Fruit fly (Drosophila melanogaster) whole organism, embryonic: ENCODE data around the gene CG11700.

Source experiments
- Adf1 ChIP-seq: fragments of 200-800 bp; sonication (Bioruptor generic); IDR thresholded peaks from 2 replicates; pipeline ENCODE4 v1.3.6; 2022; ENCODE audit warnings: missing biosample characterization, missing genetic modification characterization
- Blimp-1 ChIP-seq: fragments of 200-800 bp; sonication (Bioruptor generic); optimal IDR thresholded peaks from 3 replicates; lab custom pipeline; 2018; ENCODE audit warnings: missing biosample characterization, missing genetic modification characterization, mild to moderate bottlenecking, moderate library complexity, missing genetic modification reagents
- CG10431 ChIP-seq: fragments of 200-800 bp; sonication (Bioruptor generic); optimal IDR thresholded peaks from 3 replicates; lab custom pipeline; 2018; ENCODE audit warnings: missing biosample characterization, mild to moderate bottlenecking, missing genetic modification characterization
- CG10543 ChIP-seq: fragments of 200-800 bp; sonication (Bioruptor generic); optimal IDR thresholded peaks from 3 replicates; lab custom pipeline; 2017; ENCODE audit warnings: missing biosample characterization, mild to moderate bottlenecking, missing genetic modification characterization, moderate library complexity
- CG12299 ChIP-seq: fragments of 200-800 bp; sonication (Bioruptor generic); optimal IDR thresholded peaks from 2 replicates; lab custom pipeline; 2018; ENCODE audit warnings: missing biosample characterization, mild to moderate bottlenecking, missing genetic modification characterization
- CG12769 ChIP-seq: fragments of 200-800 bp; sonication (Bioruptor generic); optimal IDR thresholded peaks from 2 replicates; lab custom pipeline; 2019; ENCODE audit warnings: missing biosample characterization, mild to moderate bottlenecking, missing genetic modification characterization, moderate library complexity
- CG13123 ChIP-seq: fragments of 200-800 bp; sonication (Bioruptor generic); optimal IDR thresholded peaks from 2 replicates; lab custom pipeline; 2016; ENCODE audit warnings: missing biosample characterization, missing genetic modification characterization
- CG13894 ChIP-seq: fragments of 200-800 bp; sonication (Bioruptor generic); optimal IDR thresholded peaks from 3 replicates; lab custom pipeline; 2018; ENCODE audit warnings: missing biosample characterization, mild to moderate bottlenecking, missing genetic modification characterization, moderate library complexity
- CG18262 ChIP-seq: fragments of 200-800 bp; optimal IDR thresholded peaks from 3 replicates; lab custom pipeline; 2019; ENCODE audit warnings: missing biosample characterization, mild to moderate bottlenecking, missing genetic modification characterization, moderate library complexity
- CG2116 ChIP-seq: fragments of 200-800 bp; sonication (Bioruptor generic); optimal IDR thresholded peaks from 3 replicates; lab custom pipeline; 2018; ENCODE audit warnings: missing biosample characterization, mild to moderate bottlenecking, missing genetic modification characterization
- CG3281 ChIP-seq: fragments of 200-800 bp; sonication (Bioruptor generic); optimal IDR thresholded peaks from 3 replicates; lab custom pipeline; 2017; ENCODE audit warnings: missing biosample characterization, mild to moderate bottlenecking, missing genetic modification characterization
- CG3726 ChIP-seq: fragments of 200-800 bp; sonication (Bioruptor generic); IDR thresholded peaks from 3 replicates; pipeline ENCODE4, ENCODE4 v1.3.6; 2022; ENCODE audit warnings: missing biosample characterization, missing genetic modification characterization
- CG42726 ChIP-seq: fragments of 200-800 bp; sonication (Bioruptor generic); IDR thresholded peaks from 2 replicates; pipeline ENCODE4 v1.3.6; 2022; ENCODE audit warnings: missing biosample characterization, missing genetic modification characterization; ENCODE audit not compliant: partially characterized antibody
- CG5180 ChIP-seq: fragments of 200-800 bp; sonication (Bioruptor generic); optimal IDR thresholded peaks from 3 replicates; lab custom pipeline; 2017; ENCODE audit warnings: missing biosample characterization, missing genetic modification characterization, mild to moderate bottlenecking, moderate library complexity, missing genetic modification reagents
- CG5245 ChIP-seq: fragments of 200-800 bp; sonication (Bioruptor generic); optimal IDR thresholded peaks from 3 replicates; lab custom pipeline; 2016; ENCODE audit warnings: missing biosample characterization, missing genetic modification characterization
- CG6175 ChIP-seq: fragments of 200-800 bp; sonication (Bioruptor generic); IDR thresholded peaks from 3 replicates; pipeline ENCODE4 v1.3.6; 2022; ENCODE audit warnings: missing biosample characterization, missing genetic modification characterization
- CG6272 ChIP-seq: fragments of 200-800 bp; sonication (Bioruptor generic); IDR thresholded peaks from 2 replicates; pipeline ENCODE4 v1.3.6; 2022; ENCODE audit warnings: missing biosample characterization, missing genetic modification characterization
- CG6683 ChIP-seq: fragments of 200-800 bp; sonication (Bioruptor generic); optimal IDR thresholded peaks from 2 replicates; lab custom pipeline; 2017; ENCODE audit warnings: missing biosample characterization, mild to moderate bottlenecking, missing genetic modification characterization, missing genetic modification reagents
- CG6765 ChIP-seq: fragments of 200-800 bp; sonication (Bioruptor generic); optimal IDR thresholded peaks from 3 replicates; lab custom pipeline; 2017; ENCODE audit warnings: missing biosample characterization, mild to moderate bottlenecking, missing genetic modification characterization
- CG7372 ChIP-seq: fragments of 200-800 bp; sonication (Bioruptor generic); IDR thresholded peaks from 2 replicates; pipeline ENCODE4 v1.3.6; 2022; ENCODE audit warnings: missing biosample characterization, missing genetic modification characterization
- CG8388 ChIP-seq: fragments of 200-800 bp; sonication (Bioruptor generic); optimal IDR thresholded peaks from 2 replicates; lab custom pipeline; 2019; ENCODE audit warnings: missing biosample characterization, mild to moderate bottlenecking, missing genetic modification characterization, moderate library complexity
- CG8478 ChIP-seq: fragments of >200 bp; optimal IDR thresholded peaks from 2 replicates; lab custom pipeline; 2018
- CG9727 ChIP-seq: fragments of 200-800 bp; sonication (Bioruptor generic); optimal IDR thresholded peaks from 3 replicates; lab custom pipeline; 2017; ENCODE audit warnings: missing biosample characterization, mild to moderate bottlenecking, missing genetic modification characterization
- D19A ChIP-seq: fragments of 200-800 bp; optimal IDR thresholded peaks from 3 replicates; lab custom pipeline; 2019; ENCODE audit warnings: missing biosample characterization, mild to moderate bottlenecking, missing genetic modification characterization, moderate library complexity
- Eip74EF ChIP-seq, 2 experiments: fragments of 200-800 bp in 1 of 2; fragments of >200 bp in 1 of 2; sonication (Bioruptor generic) in 1 of 2; optimal IDR thresholded peaks; 2 replicates each; lab custom pipeline; 2017 to 2019; ENCODE audit warnings: missing biosample characterization in 2 of 2, missing genetic modification characterization in 2 of 2, mild to moderate bottlenecking in 1 of 2, moderate library complexity in 1 of 2
- GATAe ChIP-seq: fragments of 200-800 bp; sonication (Bioruptor generic); conservative IDR thresholded peaks from 2 replicates; pipeline ENCODE4 v1.3.6; 2022; ENCODE audit warnings: missing biosample characterization, missing genetic modification characterization
- NC2α ChIP-seq: fragments of 200-800 bp; sonication (Bioruptor generic); optimal IDR thresholded peaks from 2 replicates; lab custom pipeline; 2016; ENCODE audit warnings: missing biosample characterization, missing genetic modification characterization
- Optix ChIP-seq: fragments of 200-800 bp; sonication (Bioruptor generic); IDR thresholded peaks from 3 replicates; pipeline ENCODE4 v1.3.6; 2022; ENCODE audit warnings: missing biosample characterization, missing genetic modification characterization
- Pdp1 ChIP-seq, 2 experiments: fragments of 200-800 bp; sonication (Bioruptor generic); optimal IDR thresholded peaks; 3 replicates each; lab custom pipeline; 2016; ENCODE audit warnings: missing biosample characterization in 2 of 2, missing genetic modification characterization in 2 of 2, mild to moderate bottlenecking in 1 of 2, moderate library complexity in 1 of 2
- Spps ChIP-seq: fragments of 200-800 bp; sonication (Bioruptor generic); optimal IDR thresholded peaks from 2 replicates; lab custom pipeline; 2018; ENCODE audit warnings: missing biosample characterization, mild to moderate bottlenecking, missing genetic modification characterization
- bcd ChIP-seq: fragments of 200-800 bp; sonication (Bioruptor generic); optimal IDR thresholded peaks from 2 replicates; lab custom pipeline; 2017; ENCODE audit warnings: missing biosample characterization, mild to moderate bottlenecking, missing genetic modification characterization
- cato ChIP-seq: fragments of 200-800 bp; sonication (Bioruptor generic); optimal IDR thresholded peaks from 2 replicates; lab custom pipeline; 2016; ENCODE audit warnings: missing biosample characterization, missing genetic modification characterization, borderline replicate concordance
- gce ChIP-seq: fragments of 200-800 bp; sonication (Bioruptor generic); IDR thresholded peaks from 3 replicates; pipeline ENCODE4 v1.3.6; 2022; ENCODE audit warnings: missing biosample characterization, missing genetic modification characterization
- gem ChIP-seq: fragments of 200-800 bp; sonication (Bioruptor generic); optimal IDR thresholded peaks from 2 replicates; lab custom pipeline; 2019; ENCODE audit warnings: missing biosample characterization, mild to moderate bottlenecking, missing genetic modification characterization, moderate library complexity
- gfzf ChIP-seq: fragments of 200-800 bp; sonication (Bioruptor generic); optimal IDR thresholded peaks from 2 replicates; lab custom pipeline; 2016; ENCODE audit warnings: missing biosample characterization, mild to moderate bottlenecking, missing genetic modification characterization, moderate library complexity
- gsb-n ChIP-seq: fragments of 200-800 bp; sonication (Bioruptor generic); optimal IDR thresholded peaks from 3 replicates; lab custom pipeline; 2018; ENCODE audit warnings: missing biosample characterization, mild to moderate bottlenecking, missing genetic modification characterization
- kay ChIP-seq: fragments of 200-800 bp; sonication (Bioruptor generic); optimal IDR thresholded peaks from 2 replicates; lab custom pipeline; 2016; ENCODE audit warnings: missing biosample characterization, missing genetic modification characterization
- pan ChIP-seq, 4 experiments: fragments of >200 bp in 3 of 4; fragments of 200-800 bp in 1 of 4; sonication (Bioruptor generic) in 1 of 4; optimal IDR thresholded peaks in 3 of 4; IDR thresholded peaks in 1 of 4; 2 replicates each; pipeline versions ENCODE4 v1.3.6 to Lab custom; 2017 to 2022; ENCODE audit warnings: missing biosample characterization in 2 of 4, missing genetic modification characterization in 2 of 4, mixed read lengths in 1 of 4
- peb ChIP-seq: fragments of 200-800 bp; sonication (Bioruptor generic); IDR thresholded peaks from 2 replicates; pipeline ENCODE4 v1.3.6; 2022; ENCODE audit warnings: missing biosample characterization, missing genetic modification characterization
- pros ChIP-seq: fragments of 200-800 bp; sonication (Bioruptor generic); optimal IDR thresholded peaks from 3 replicates; lab custom pipeline; 2019; ENCODE audit warnings: missing biosample characterization, mild to moderate bottlenecking, missing genetic modification characterization, moderate library complexity
- ro ChIP-seq: fragments of 200-800 bp; sonication (Bioruptor generic); IDR thresholded peaks from 2 replicates; pipeline ENCODE4 v1.3.6; 2022; ENCODE audit warnings: missing biosample characterization, missing genetic modification characterization
- run ChIP-seq: fragments of 200-800 bp; sonication (Bioruptor generic); optimal IDR thresholded peaks from 3 replicates; lab custom pipeline; 2018; ENCODE audit warnings: missing biosample characterization, mild to moderate bottlenecking, missing genetic modification characterization
- sens-2 ChIP-seq: fragments of 200-800 bp; sonication (Bioruptor generic); IDR thresholded peaks from 2 replicates; pipeline ENCODE4 v1.3.6; 2022; ENCODE audit warnings: missing biosample characterization, missing genetic modification characterization
- sqz ChIP-seq: fragments of 200-800 bp; sonication (Bioruptor generic); optimal IDR thresholded peaks from 3 replicates; lab custom pipeline; 2018; ENCODE audit warnings: missing biosample characterization, mild to moderate bottlenecking, missing genetic modification characterization
- ssp ChIP-seq: fragments of 200-800 bp; sonication (Bioruptor generic); IDR thresholded peaks from 2 replicates; pipeline ENCODE4 v1.3.6; 2022; ENCODE audit warnings: missing biosample characterization, missing genetic modification characterization
- unpg ChIP-seq: fragments of 200-800 bp; sonication (Bioruptor generic); optimal IDR thresholded peaks from 3 replicates; lab custom pipeline; 2018; ENCODE audit warnings: missing biosample characterization, mild to moderate bottlenecking, missing genetic modification characterization, moderate library complexity
- usp ChIP-seq: fragments of >200 bp; optimal IDR thresholded peaks from 2 replicates; lab custom pipeline; 2017; ENCODE audit warnings: missing biosample characterization, missing genetic modification characterization
- zf30C ChIP-seq: fragments of 200-800 bp; sonication (Bioruptor generic); optimal IDR thresholded peaks from 3 replicates; lab custom pipeline; 2018; ENCODE audit warnings: missing biosample characterization, mild to moderate bottlenecking, missing genetic modification characterization

Gene CG11700

DNA sequence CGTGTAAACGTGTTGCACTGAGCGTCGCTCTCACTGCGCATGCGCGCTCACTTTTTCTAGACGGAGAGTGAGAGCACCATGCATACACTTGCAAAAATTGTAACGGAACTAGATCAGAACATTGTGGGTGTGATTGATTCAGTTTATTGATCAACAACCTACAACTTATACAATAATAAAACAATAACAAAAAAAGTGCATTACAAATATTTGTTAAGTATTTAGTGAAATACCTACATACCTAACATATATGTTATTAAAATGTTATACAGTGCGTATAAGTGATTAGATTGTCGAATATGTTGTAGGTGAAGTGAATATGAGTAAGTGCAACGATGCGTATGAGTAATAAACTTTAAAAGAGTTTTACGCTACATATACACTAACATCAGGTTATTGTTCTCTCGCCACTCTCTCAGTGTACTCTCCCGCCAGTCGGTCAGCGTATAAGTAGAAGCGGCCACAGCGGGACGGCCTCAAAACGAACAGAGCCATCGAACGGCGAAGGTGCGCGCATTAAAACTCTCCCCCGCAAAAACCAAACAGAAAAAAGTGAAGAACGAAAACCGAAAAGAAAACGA is 47.1 kb upstream of the CG11700 start, which contains the start of gene CG42240 (continued):
- TF ChIP-seq gsb-n (peak; percentile 85), zf30C (peak; percentile 82), CG42726 (GFP tag; lab: Robert Waterston, UW) (no peak), NC2α (GFP tag; lab: Kevin White, UChicago) (peak; percentile 42), pan (optimal IDR thresholded peaks at IDR 0.05; lab: Kevin White, UChicago) (no peak), pan (GFP tag; optimal IDR thresholded peaks at IDR 0.05 in 1 of 2, IDR thresholded peaks at IDR 0.05 in 1 of 2) (peak in 1 of 2 experiments; percentile 73), CG5180 (GFP tag; lab: Kevin White, UChicago) (peak; percentile 82), pros (GFP tag; lab: Kevin White, UChicago) (no peak), peb (GFP tag; lab: Robert Waterston, UW) (peak; percentile 65), Spps (tag; lab: Kevin White, UChicago) (peak; percentile 81), Pdp1 (GFP tag; optimal IDR thresholded peaks at IDR 0.05; lab: Kevin White, UChicago) (peak; percentile 81 to 82), CG18262 (tag; lab: Kevin White, UChicago) (peak; percentile 97), gfzf (GFP tag; lab: Kevin White, UChicago) (no peak), CG3726 (GFP tag; lab: Robert Waterston, UW) (no peak), CG6272 (peak; percentile 48; the same call in 1 of the 2 replicates), CG2116 (GFP tag; lab: Kevin White, UChicago) (peak; percentile 73), CG8478 (lab: Kevin White, UChicago) (no peak), CG8388 (GFP tag; lab: Kevin White, UChicago) (peak; percentile 91), CG7372 (GFP tag; lab: Robert Waterston, UW) (peak; percentile 81), CG3281 (GFP tag; lab: Kevin White, UChicago) (peak; percentile 93), ro (no peak), bcd (GFP tag; lab: Kevin White, UChicago) (peak; percentile 91), CG6683 (GFP tag; lab: Kevin White, UChicago) (peak; percentile 81), ssp (GFP tag; lab: Robert Waterston, UW) (peak; percentile 63), sens-2 (GFP tag; lab: Robert Waterston, UW) (no peak), gce (GFP tag; lab: Robert Waterston, UW) (0 out of 3 replicates have a peak, but pooled peaks have one; percentile 10), CG9727 (GFP tag; lab: Kevin White, UChicago) (peak; percentile 91), D19A (tag; lab: Kevin White, UChicago) (peak; percentile 90), Adf1 (GFP tag; lab: Robert Waterston, UW) (peak; percentile 21; the same call in 1 of the 2 replicates), usp (no peak), CG13123 (GFP tag; lab: Kevin White, UChicago) (peak; percentile 55), CG5245 (GFP tag; lab: Kevin White, UChicago) (peak; percentile 77), CG12769 (tag; lab: Kevin White, UChicago) (peak; percentile 82), CG10543 (GFP tag; lab: Kevin White, UChicago) (peak; percentile 79), GATAe (GFP tag; lab: Robert Waterston, UW) (peak; percentile 40; the same call in 1 of the 2 replicates), Eip74EF (GFP tag; optimal IDR thresholded peaks at IDR 0.05; lab: Kevin White, UChicago) (peak in 1 of 2 experiments; percentile 95), run (tag; lab: Kevin White, UChicago) (peak; percentile 84), unpg (GFP tag; lab: Kevin White, UChicago) (peak; percentile 85), CG10431 (GFP tag; lab: Kevin White, UChicago) (peak; percentile 66), cato (GFP tag; lab: Kevin White, UChicago) (peak; percentile 81), CG13894 (peak; percentile 68), Blimp-1 (peak; percentile 88), Optix (GFP tag; lab: Robert Waterston, UW) (no peak), CG6765 (GFP tag; lab: Kevin White, UChicago) (peak; percentile 85), sqz (peak; percentile 87), CG6175 (no peak), CG12299 (tag; lab: Kevin White, UChicago) (peak; percentile 81), kay (GFP tag; lab: Kevin White, UChicago) (peak; percentile 86), gem (peak; percentile 95)
